Worm (Caenorhabditis elegans): ENCODE measurements around the gene col-164.

The col-164 gene

ce11 chrX:2120961-2121360 lies 27.7 kb downstream of the col-164 start, which contains the start of gene gpa-5:
Gene gpa-5 (minus strand): TSS chrX:2121061.
- TF ChIP-seq ztf-29 (GFP tag; IDR thresholded peaks at IDR 0.05) (no peak), tab-1 (GFP tag; IDR thresholded peaks at IDR 0.05) (no peak), med-1 (GFP tag; optimal IDR thresholded peaks at IDR 0.05; ENCODE audit: insufficient read depth) (no peak), T22C8.4 (GFP tag; IDR thresholded peaks at IDR 0.05) (no peak), flt-1 (GFP tag; IDR thresholded peaks at IDR 0.05) (no peak), ztf-23 (GFP tag; IDR thresholded peaks at IDR 0.05) (no peak), klf-2 (GFP tag; conservative IDR thresholded peaks at IDR 0.05) (no peak), ref-1 (GFP tag; conservative IDR thresholded peaks at IDR 0.05) (no peak), cog-1 (tag; optimal IDR thresholded peaks at IDR 0.05) (no peak)

ce11 chrX:2130141-2130540 lies 36.9 kb downstream of the col-164 start, which contains the start of gene F53B1.8:
Gene F53B1.8 (minus strand): TSS chrX:2130241.
- TF ChIP-seq T22C8.4 (GFP tag; IDR thresholded peaks at IDR 0.05) (no peak), ztf-23 (GFP tag; IDR thresholded peaks at IDR 0.05) (no peak), med-1 (GFP tag; optimal IDR thresholded peaks at IDR 0.05; ENCODE audit: insufficient read depth) (no peak), tab-1 (GFP tag; IDR thresholded peaks at IDR 0.05) (no peak), cog-1 (tag; optimal IDR thresholded peaks at IDR 0.05) (no peak), ref-1 (GFP tag; conservative IDR thresholded peaks at IDR 0.05) (no peak), flt-1 (GFP tag; IDR thresholded peaks at IDR 0.05) (no peak), klf-2 (GFP tag; conservative IDR thresholded peaks at IDR 0.05) (no peak), ztf-29 (GFP tag; IDR thresholded peaks at IDR 0.05) (no peak)

ce11 chrX:2131650-2132049 lies 38.4 kb downstream of the col-164 start, which contains the start of gene F53B1.9:
Gene F53B1.9 (minus strand): TSS chrX:2131844.
- no peak for TF ChIP-seq T22C8.4 (GFP tag; IDR thresholded peaks at IDR 0.05)
- TF ChIP-seq flt-1 (GFP tag; IDR thresholded peaks at IDR 0.05) = no peak
- no peak for TF ChIP-seq med-1 (GFP tag; optimal IDR thresholded peaks at IDR 0.05; ENCODE audit: insufficient read depth)
- no peak for TF ChIP-seq klf-2 (GFP tag; conservative IDR thresholded peaks at IDR 0.05)
- TF ChIP-seq ref-1 (GFP tag; conservative IDR thresholded peaks at IDR 0.05) = no peak
- TF ChIP-seq ztf-23 (GFP tag; IDR thresholded peaks at IDR 0.05) = no peak
- no peak for TF ChIP-seq cog-1 (tag; optimal IDR thresholded peaks at IDR 0.05)
- TF ChIP-seq ztf-29 (GFP tag; IDR thresholded peaks at IDR 0.05) = no peak
- TF ChIP-seq tab-1 (GFP tag; IDR thresholded peaks at IDR 0.05) = no peak

- no peak for TF ChIP-seq ztf-29 (GFP tag; IDR thresholded peaks at IDR 0.05)
- TF ChIP-seq T22C8.4 (GFP tag; IDR thresholded peaks at IDR 0.05) = no peak
- TF ChIP-seq med-1 (GFP tag; optimal IDR thresholded peaks at IDR 0.05; ENCODE audit: insufficient read depth) = no peak
- no peak for TF ChIP-seq flt-1 (GFP tag; IDR thresholded peaks at IDR 0.05)
- TF ChIP-seq tab-1 (GFP tag; IDR thresholded peaks at IDR 0.05) = no peak
- TF ChIP-seq cog-1 (tag; optimal IDR thresholded peaks at IDR 0.05) = no peak
- no peak for TF ChIP-seq ref-1 (GFP tag; conservative IDR thresholded peaks at IDR 0.05)
- no peak for TF ChIP-seq ztf-23 (GFP tag; IDR thresholded peaks at IDR 0.05)
- TF ChIP-seq klf-2 (GFP tag; conservative IDR thresholded peaks at IDR 0.05) = no peak
These were observed 43.7 kb downstream of the col-164 start for ce11 chrX:2136937-2137336.

- TF ChIP-seq ztf-29 (GFP tag; IDR thresholded peaks at IDR 0.05) = no peak
- no peak for TF ChIP-seq flt-1 (GFP tag; IDR thresholded peaks at IDR 0.05)
- TF ChIP-seq T22C8.4 (GFP tag; IDR thresholded peaks at IDR 0.05) = no peak
- TF ChIP-seq ref-1 (GFP tag; conservative IDR thresholded peaks at IDR 0.05) = no peak
- TF ChIP-seq klf-2 (GFP tag; conservative IDR thresholded peaks at IDR 0.05) = no peak
- TF ChIP-seq cog-1 (tag; optimal IDR thresholded peaks at IDR 0.05) = no peak
- TF ChIP-seq ztf-23 (GFP tag; IDR thresholded peaks at IDR 0.05) = no peak
- TF ChIP-seq med-1 (GFP tag; optimal IDR thresholded peaks at IDR 0.05; ENCODE audit: insufficient read depth) = no peak
- no peak for TF ChIP-seq tab-1 (GFP tag; IDR thresholded peaks at IDR 0.05)
These were observed 45.7 kb downstream of the col-164 start for ce11 chrX:2138923-2139322.

ce11 chrX:2140610-2141009 lies 47.3 kb downstream of the col-164 start:
- TF ChIP-seq ztf-23 (GFP tag; IDR thresholded peaks at IDR 0.05) (0 out of 2 replicates have a peak, but pooled peaks have one; percentile 28), cog-1 (tag; optimal IDR thresholded peaks at IDR 0.05) (no peak)

- TF ChIP-seq cog-1 (tag; optimal IDR thresholded peaks at IDR 0.05) (no peak), flt-1 (GFP tag; IDR thresholded peaks at IDR 0.05) (no peak), ref-1 (GFP tag; conservative IDR thresholded peaks at IDR 0.05) (no peak), ztf-29 (GFP tag; IDR thresholded peaks at IDR 0.05) (no peak), med-1 (GFP tag; optimal IDR thresholded peaks at IDR 0.05; ENCODE audit: insufficient read depth) (no peak), tab-1 (GFP tag; IDR thresholded peaks at IDR 0.05) (no peak), klf-2 (GFP tag; conservative IDR thresholded peaks at IDR 0.05) (no peak), ztf-23 (GFP tag; IDR thresholded peaks at IDR 0.05) (no peak), T22C8.4 (GFP tag; IDR thresholded peaks at IDR 0.05) (no peak)
These were observed 51.0 kb downstream of the col-164 start for ce11 chrX:2144236-2144635.

Data from whole organism, midembryonic.